Fruit fly (Drosophila melanogaster) whole organism, embryonic: ENCODE results near the gene nkt.

Experiments used
- ATbp ChIP-seq: fragments of 200-800 bp; sonication (Bioruptor generic); optimal IDR thresholded peaks from 2 replicates; lab custom pipeline; 2017; ENCODE audit warnings: missing biosample characterization, mild to moderate bottlenecking, missing genetic modification characterization, missing genetic modification reagents
- B-H2 ChIP-seq: fragments of 200-800 bp; sonication (Bioruptor generic); optimal IDR thresholded peaks from 2 replicates; lab custom pipeline; 2018; ENCODE audit warnings: missing biosample characterization, mild to moderate bottlenecking, missing genetic modification characterization
- BtbVII ChIP-seq: fragments of 200-800 bp; sonication (Bioruptor generic); optimal IDR thresholded peaks from 3 replicates; lab custom pipeline; 2017; ENCODE audit warnings: missing biosample characterization, mild to moderate bottlenecking, missing genetic modification characterization
- CG10267 ChIP-seq: fragments of 200-800 bp; sonication (Bioruptor generic); optimal IDR thresholded peaks from 2 replicates; lab custom pipeline; 2018; ENCODE audit warnings: missing biosample characterization, mild to moderate bottlenecking, missing genetic modification characterization, moderate library complexity
- CG10543 ChIP-seq: fragments of 200-800 bp; sonication (Bioruptor generic); optimal IDR thresholded peaks from 3 replicates; lab custom pipeline; 2017; ENCODE audit warnings: missing biosample characterization, mild to moderate bottlenecking, missing genetic modification characterization, moderate library complexity
- CG13894 ChIP-seq: fragments of 200-800 bp; sonication (Bioruptor generic); optimal IDR thresholded peaks from 3 replicates; lab custom pipeline; 2018; ENCODE audit warnings: missing biosample characterization, mild to moderate bottlenecking, missing genetic modification characterization, moderate library complexity
- CG14710 ChIP-seq: fragments of 200-800 bp; sonication (Bioruptor generic); optimal IDR thresholded peaks from 3 replicates; lab custom pipeline; 2019; ENCODE audit warnings: missing biosample characterization, mild to moderate bottlenecking, missing genetic modification characterization, moderate library complexity
- CG17328 ChIP-seq: fragments of 200-800 bp; sonication (Bioruptor generic); IDR thresholded peaks from 2 replicates; pipeline ENCODE4 v1.3.6; 2022; ENCODE audit warnings: missing biosample characterization, missing genetic modification characterization
- CG17385 ChIP-seq: fragments of 200-800 bp; sonication (Bioruptor generic); optimal IDR thresholded peaks from 3 replicates; lab custom pipeline; 2018; ENCODE audit warnings: missing biosample characterization, mild to moderate bottlenecking, missing genetic modification characterization
- CG17802 ChIP-seq: fragments of 200-800 bp; sonication (Bioruptor generic); optimal IDR thresholded peaks from 2 replicates; lab custom pipeline; 2018; ENCODE audit warnings: missing biosample characterization, mild to moderate bottlenecking, missing genetic modification characterization, moderate library complexity
- CG2202 ChIP-seq: fragments of 200-800 bp; sonication (Bioruptor generic); optimal IDR thresholded peaks from 2 replicates; lab custom pipeline; 2018; ENCODE audit warnings: missing biosample characterization, mild to moderate bottlenecking, missing genetic modification characterization
- CG2712 ChIP-seq: fragments of 200-800 bp; optimal IDR thresholded peaks from 3 replicates; lab custom pipeline; 2019; ENCODE audit warnings: missing biosample characterization, mild to moderate bottlenecking, missing genetic modification characterization, moderate library complexity
- CG32532 ChIP-seq: fragments of 200-800 bp; sonication (Bioruptor generic); IDR thresholded peaks from 2 replicates; pipeline ENCODE4 v1.3.6; 2022; ENCODE audit warnings: missing biosample characterization, missing genetic modification characterization
- CG3407 ChIP-seq: fragments of 200-800 bp; sonication (Bioruptor generic); optimal IDR thresholded peaks from 2 replicates; lab custom pipeline; 2018; ENCODE audit warnings: missing biosample characterization, mild to moderate bottlenecking, missing genetic modification characterization
- CG34376 ChIP-seq: fragments of 200-800 bp; sonication (Bioruptor generic); optimal IDR thresholded peaks from 2 replicates; lab custom pipeline; 2018; ENCODE audit warnings: missing biosample characterization, mild to moderate bottlenecking, missing genetic modification characterization
- CG6272 ChIP-seq: fragments of 200-800 bp; sonication (Bioruptor generic); IDR thresholded peaks from 2 replicates; pipeline ENCODE4 v1.3.6; 2022; ENCODE audit warnings: missing biosample characterization, missing genetic modification characterization
- CG7928 ChIP-seq: fragments of 200-800 bp; sonication (Bioruptor generic); optimal IDR thresholded peaks from 2 replicates; lab custom pipeline; 2017; ENCODE audit warnings: missing biosample characterization, mild to moderate bottlenecking, missing genetic modification characterization
- CG9437 ChIP-seq: fragments of 200-800 bp; sonication (Bioruptor generic); optimal IDR thresholded peaks from 2 replicates; lab custom pipeline; 2018; ENCODE audit warnings: missing biosample characterization, mild to moderate bottlenecking, missing genetic modification characterization
- CoRest ChIP-seq: fragments of 200-800 bp; sonication (Bioruptor generic); optimal IDR thresholded peaks from 3 replicates; lab custom pipeline; 2018; ENCODE audit warnings: missing biosample characterization, mild to moderate bottlenecking, missing genetic modification characterization, moderate library complexity
- Dp ChIP-seq: fragments of 200-800 bp; sonication (Bioruptor generic); optimal IDR thresholded peaks from 2 replicates; lab custom pipeline; 2018; ENCODE audit warnings: missing biosample characterization, mild to moderate bottlenecking, missing genetic modification characterization, moderate library complexity
- GATAe ChIP-seq: fragments of 200-800 bp; sonication (Bioruptor generic); conservative IDR thresholded peaks from 2 replicates; pipeline ENCODE4 v1.3.6; 2022; ENCODE audit warnings: missing biosample characterization, missing genetic modification characterization
- Hsf ChIP-seq: fragments of 200-800 bp; sonication (Bioruptor generic); optimal IDR thresholded peaks from 3 replicates; lab custom pipeline; 2016; ENCODE audit warnings: missing biosample characterization, missing genetic modification characterization
- NFAT ChIP-seq: fragments of 200-800 bp; sonication (Bioruptor generic); IDR thresholded peaks from 2 replicates; pipeline ENCODE4 v1.3.6; 2022; ENCODE audit warnings: missing biosample characterization, missing genetic modification characterization
- Nf-YC ChIP-seq: fragments of 200-800 bp; optimal IDR thresholded peaks from 3 replicates; lab custom pipeline; 2019; ENCODE audit warnings: missing biosample characterization, mild to moderate bottlenecking, missing genetic modification characterization, moderate library complexity
- Oli ChIP-seq: fragments of 200-800 bp; sonication (Bioruptor generic); optimal IDR thresholded peaks from 2 replicates; lab custom pipeline; 2018; ENCODE audit warnings: missing biosample characterization, mild to moderate bottlenecking, missing genetic modification characterization, moderate library complexity
- Vsx1 ChIP-seq: fragments of 200-800 bp; sonication (Bioruptor generic); optimal IDR thresholded peaks from 2 replicates; lab custom pipeline; 2017; ENCODE audit warnings: missing biosample characterization, mild to moderate bottlenecking, missing genetic modification characterization, missing genetic modification reagents
- Xbp1 ChIP-seq: fragments of 200-800 bp; sonication (Bioruptor generic); optimal IDR thresholded peaks from 3 replicates; lab custom pipeline; 2016; ENCODE audit warnings: missing biosample characterization, mild to moderate bottlenecking, missing genetic modification characterization
- ab ChIP-seq: fragments of 200-800 bp; sonication (Bioruptor generic); optimal IDR thresholded peaks from 2 replicates; lab custom pipeline; 2016; ENCODE audit warnings: missing biosample characterization, missing genetic modification characterization
- cato ChIP-seq: fragments of 200-800 bp; sonication (Bioruptor generic); optimal IDR thresholded peaks from 2 replicates; lab custom pipeline; 2016; ENCODE audit warnings: missing biosample characterization, missing genetic modification characterization, borderline replicate concordance
- da ChIP-seq: fragments of 200-800 bp; sonication (Bioruptor generic); optimal IDR thresholded peaks from 2 replicates; lab custom pipeline; 2016; ENCODE audit warnings: missing biosample characterization, missing genetic modification characterization
- dysf ChIP-seq: fragments of 200-800 bp; sonication (Bioruptor generic); IDR thresholded peaks from 3 replicates; pipeline ENCODE4 v1.3.6; 2022; ENCODE audit warnings: missing biosample characterization, missing genetic modification characterization
- eyg ChIP-seq: fragments of 200-800 bp; sonication (Bioruptor generic); optimal IDR thresholded peaks from 3 replicates; lab custom pipeline; 2016; ENCODE audit warnings: missing biosample characterization, missing genetic modification characterization
- gcm ChIP-seq: fragments of 200-800 bp; sonication (Bioruptor generic); optimal IDR thresholded peaks from 2 replicates; lab custom pipeline; 2019; ENCODE audit warnings: missing biosample characterization, mild to moderate bottlenecking, missing genetic modification characterization, moderate library complexity
- hkb ChIP-seq, 2 experiments: fragments of 200-800 bp in 1 of 2; fragments of >200 bp in 1 of 2; sonication (Bioruptor generic) in 1 of 2; IDR thresholded peaks in 1 of 2; optimal IDR thresholded peaks in 1 of 2; 2 replicates each; pipeline versions ENCODE4 v1.3.6 to Lab custom; 2017 to 2022; ENCODE audit warnings: missing biosample characterization in 1 of 2, missing genetic modification characterization in 1 of 2
- mam ChIP-seq: fragments of 200-800 bp; sonication (Bioruptor generic); optimal IDR thresholded peaks from 3 replicates; lab custom pipeline; 2016; ENCODE audit warnings: missing biosample characterization, missing genetic modification characterization
- prd ChIP-seq, 3 experiments: fragments of >200 bp in 2 of 3; fragments of 200-800 bp in 1 of 3; sonication (Bioruptor generic) in 1 of 3; optimal IDR thresholded peaks in 2 of 3; IDR thresholded peaks in 1 of 3; 2 replicates in 2 of 3; 3 replicates in 1 of 3; pipeline versions ENCODE4 v1.3.6 to Lab custom; 2017 to 2022; ENCODE audit warnings: missing biosample characterization in 1 of 3, missing genetic modification characterization in 1 of 3
- repo ChIP-seq: fragments of 200-800 bp; sonication (Bioruptor generic); optimal IDR thresholded peaks from 2 replicates; lab custom pipeline; 2016; ENCODE audit warnings: missing biosample characterization, missing genetic modification characterization
- scrt ChIP-seq: fragments of 200-800 bp; sonication (Bioruptor generic); optimal IDR thresholded peaks from 2 replicates; lab custom pipeline; 2018; ENCODE audit warnings: missing biosample characterization, mild to moderate bottlenecking, missing genetic modification characterization, moderate library complexity
- sens-2 ChIP-seq: fragments of 200-800 bp; sonication (Bioruptor generic); IDR thresholded peaks from 2 replicates; pipeline ENCODE4 v1.3.6; 2022; ENCODE audit warnings: missing biosample characterization, missing genetic modification characterization
- slbo ChIP-seq: fragments of 200-800 bp; sonication (Bioruptor generic); IDR thresholded peaks from 2 replicates; pipeline ENCODE4 v1.3.6; 2022; ENCODE audit warnings: missing biosample characterization, missing genetic modification characterization
- sob ChIP-seq: fragments of 200-800 bp; sonication (Bioruptor generic); IDR thresholded peaks from 2 replicates; pipeline ENCODE4 v1.3.6; 2022; ENCODE audit warnings: missing biosample characterization, missing genetic modification characterization
- sqz ChIP-seq: fragments of 200-800 bp; sonication (Bioruptor generic); optimal IDR thresholded peaks from 3 replicates; lab custom pipeline; 2018; ENCODE audit warnings: missing biosample characterization, mild to moderate bottlenecking, missing genetic modification characterization
- stwl ChIP-seq: fragments of 200-800 bp; sonication (Bioruptor generic); optimal IDR thresholded peaks from 3 replicates; lab custom pipeline; 2018; ENCODE audit warnings: missing biosample characterization, mild to moderate bottlenecking, missing genetic modification characterization, moderate library complexity
- tap ChIP-seq: fragments of 200-800 bp; optimal IDR thresholded peaks from 3 replicates; lab custom pipeline; 2019; ENCODE audit warnings: missing biosample characterization, mild to moderate bottlenecking, missing genetic modification characterization, moderate library complexity
- tin ChIP-seq: fragments of 200-800 bp; sonication (Bioruptor generic); optimal IDR thresholded peaks from 3 replicates; lab custom pipeline; 2016; ENCODE audit warnings: missing biosample characterization, missing genetic modification characterization
- toy ChIP-seq: fragments of 200-800 bp; sonication (Bioruptor generic); IDR thresholded peaks from 2 replicates; pipeline ENCODE4 v1.3.6; 2022; ENCODE audit warnings: missing biosample characterization, missing genetic modification characterization
- unpg ChIP-seq: fragments of 200-800 bp; sonication (Bioruptor generic); optimal IDR thresholded peaks from 3 replicates; lab custom pipeline; 2018; ENCODE audit warnings: missing biosample characterization, mild to moderate bottlenecking, missing genetic modification characterization, moderate library complexity
- zen2 ChIP-seq: fragments of 200-800 bp; sonication (Bioruptor generic); IDR thresholded peaks from 3 replicates; pipeline ENCODE4 v1.3.6; 2022; ENCODE audit warnings: missing biosample characterization, missing genetic modification characterization; ENCODE audit not compliant: partially characterized antibody

nkt gene

dm6 chr3L:11197291-11198021 is 3.7 kb upstream of the nkt start, which contains the start of gene GlcAT-P (continued):
- TF ChIP-seq CG13894 (tag; lab: Kevin White, UChicago) = peak; percentile 46
- TF ChIP-seq hkb (optimal IDR thresholded peaks at IDR 0.05; lab: Kevin White, UChicago) = no peak
- peak; percentile 42; the same call in 1 of the 2 replicates for TF ChIP-seq hkb (GFP tag; IDR thresholded peaks at IDR 0.05; lab: Robert Waterston, UW)
- TF ChIP-seq B-H2 = peak; percentile 46
- TF ChIP-seq eyg = no peak
- TF ChIP-seq Hsf (GFP tag; lab: Kevin White, UChicago) = peak; percentile 9
- no peak for TF ChIP-seq mam (GFP tag; lab: Kevin White, UChicago)
- TF ChIP-seq ab (GFP tag; lab: Kevin White, UChicago) = no peak
- TF ChIP-seq tin (GFP tag; lab: Kevin White, UChicago) = peak; percentile 44
- TF ChIP-seq CG17328 (GFP tag; lab: Robert Waterston, UW) = peak; percentile 78
- peak; percentile 61 for TF ChIP-seq gcm
- peak; percentile 76 for TF ChIP-seq sob
- peak; percentile 84 for TF ChIP-seq CoRest (tag; lab: Kevin White, UChicago)
- TF ChIP-seq sqz (GFP tag; lab: Kevin White, UChicago) = peak; percentile 71
- TF ChIP-seq CG17802 (tag; lab: Kevin White, UChicago) = no peak
- TF ChIP-seq CG2202 (tag; lab: Kevin White, UChicago) = no peak
- no peak for TF ChIP-seq toy (GFP tag; lab: Robert Waterston, UW)
- TF ChIP-seq sens-2 (GFP tag; lab: Robert Waterston, UW) = no peak
- peak; percentile 2 for TF ChIP-seq stwl
- no peak for TF ChIP-seq CG34376 (GFP tag; lab: Kevin White, UChicago)
- TF ChIP-seq repo (GFP tag; lab: Kevin White, UChicago) = no peak
- peak; percentile 28; the same call in 1 of the 2 replicates for TF ChIP-seq CG6272 (GFP tag; lab: Robert Waterston, UW)
- TF ChIP-seq slbo (GFP tag; lab: Robert Waterston, UW) = peak; percentile 83
- TF ChIP-seq ATbp = peak; percentile 31
- TF ChIP-seq Vsx1 (GFP tag; lab: Kevin White, UChicago) = no peak
- TF ChIP-seq unpg (GFP tag; lab: Kevin White, UChicago) = peak; percentile 85
- peak; percentile 29 for TF ChIP-seq scrt
- TF ChIP-seq CG3407 = peak; percentile 35
- peak; percentile 71 for TF ChIP-seq CG17385 (GFP tag; lab: Kevin White, UChicago)
- TF ChIP-seq CG2712 (tag; lab: Kevin White, UChicago) = peak; percentile 86
- TF ChIP-seq CG10543 (GFP tag; lab: Kevin White, UChicago) = peak; percentile 55
- TF ChIP-seq BtbVII (GFP tag; lab: Kevin White, UChicago) = peak; percentile 70
- TF ChIP-seq dysf (GFP tag; lab: Robert Waterston, UW) = peak; percentile 71; the same call in 2 of the 3 replicates
- peak; percentile 71 for TF ChIP-seq Nf-YC (tag; lab: Kevin White, UChicago)
- no peak for TF ChIP-seq da (GFP tag; lab: Kevin White, UChicago)
- peak; percentile 56 for TF ChIP-seq Xbp1 (GFP tag; lab: Kevin White, UChicago)
- TF ChIP-seq NFAT (GFP tag; lab: Robert Waterston, UW) = no peak
- TF ChIP-seq CG9437 (GFP tag; lab: Kevin White, UChicago) = peak; percentile 42
- peak; percentile 70 for TF ChIP-seq CG10267 (tag; lab: Kevin White, UChicago)
- no peak for TF ChIP-seq prd (optimal IDR thresholded peaks at IDR 0.05; lab: Kevin White, UChicago)
- peak; percentile 63 for TF ChIP-seq prd (GFP tag; IDR thresholded peaks at IDR 0.05; lab: Robert Waterston, UW)
- no peak for TF ChIP-seq cato
- TF ChIP-seq CG32532 (GFP tag; lab: Robert Waterston, UW) = peak; percentile 75; the same call in 1 of the 2 replicates
- no peak for TF ChIP-seq GATAe (GFP tag; lab: Robert Waterston, UW)
- TF ChIP-seq CG7928 (GFP tag; lab: Kevin White, UChicago) = no peak
- peak; percentile 75 for TF ChIP-seq CG14710
- no peak for TF ChIP-seq zen2 (GFP tag; lab: Robert Waterston, UW)
- peak; percentile 63 for TF ChIP-seq Oli (tag; lab: Kevin White, UChicago)
- peak; percentile 63 for TF ChIP-seq tap (tag; lab: Kevin White, UChicago)
- TF ChIP-seq Dp (GFP tag; lab: Kevin White, UChicago) = no peak
